Worm (Caenorhabditis elegans) whole organism, L4 larva: Measurements from ENCODE around the gene scb-1.
A peak's percentile ranks its signal among the peaks of the same experiment; 100 is the strongest.

Experiments used
- D1046.2 ChIP-seq: fragments of 200-800 bp; sonication (Bioruptor generic); IDR thresholded peaks from 2 replicates; pipeline ENCODE4 v1.3.6; 2022; ENCODE audit warnings: missing genetic modification characterization, missing compliant biosample characterization
- F10B5.3 ChIP-seq: sonication (generic microtip); optimal IDR thresholded peaks from 2 replicates; lab custom pipeline; 2016; ENCODE audit warnings: mild to moderate bottlenecking, missing genetic modification characterization, missing compliant biosample characterization
- F26F4.8 ChIP-seq: fragments of 200-800 bp; sonication (Bioruptor generic); conservative IDR thresholded peaks from 2 replicates; pipeline ENCODE4 v1.3.6; 2022; ENCODE audit warnings: missing genetic modification characterization, missing compliant biosample characterization
- F44E2.7 ChIP-seq: fragments of 200-800 bp; sonication (Bioruptor generic); IDR thresholded peaks from 2 replicates; pipeline ENCODE4 v2.1.2; 2022; ENCODE audit warnings: missing genetic modification characterization, missing compliant biosample characterization
- T20F7.1 ChIP-seq: fragments of 200-800 bp; sonication (Bioruptor generic); optimal IDR thresholded peaks from 2 replicates; lab custom pipeline; 2018; ENCODE audit warnings: mild to moderate bottlenecking, missing genetic modification characterization, missing compliant biosample characterization
- T26A8.4 ChIP-seq: fragments of 200-800 bp; sonication (Bioruptor generic); IDR thresholded peaks from 2 replicates; pipeline ENCODE4 v1.3.6; 2022; ENCODE audit warnings: missing genetic modification characterization, missing compliant biosample characterization
- Y5F2A.4 ChIP-seq: fragments of 200-800 bp; sonication (Bioruptor generic); optimal IDR thresholded peaks from 2 replicates; lab custom pipeline; 2018; ENCODE audit warnings: mild to moderate bottlenecking, missing genetic modification characterization, missing compliant biosample characterization
- Y75B8A.6 ChIP-seq: fragments of 200-800 bp; sonication (Bioruptor generic); IDR thresholded peaks from 2 replicates; pipeline ENCODE4 v1.3.6; 2022; ENCODE audit warnings: missing genetic modification reagents, missing genetic modification characterization, missing compliant biosample characterization
- ZK546.5 ChIP-seq, 2 experiments: sonication (generic microtip); optimal IDR thresholded peaks; 2 replicates each; lab custom pipeline; 2017; ENCODE audit warnings: missing biosample characterization in 2 of 2, missing genetic modification characterization in 2 of 2
- aly-2 ChIP-seq: sonication (generic microtip); optimal IDR thresholded peaks from 2 replicates; lab custom pipeline; 2018; ENCODE audit warnings: missing biosample characterization, missing genetic modification characterization
- ama-1 ChIP-seq: fragments of 150-350 bp; optimal IDR thresholded peaks from 2 replicates; lab custom pipeline; 2014; ENCODE audit warnings: inconsistent platforms, mixed read lengths
- arid-1 ChIP-seq: fragments of 200-800 bp; sonication (Bioruptor generic); conservative IDR thresholded peaks from 2 replicates; pipeline ENCODE4 v1.3.6; 2022; ENCODE audit warnings: missing genetic modification reagents, missing genetic modification characterization, missing compliant biosample characterization
- attf-4 ChIP-seq: sonication (generic microtip); optimal IDR thresholded peaks from 3 replicates; lab custom pipeline; 2017; ENCODE audit warnings: missing biosample characterization, missing genetic modification characterization
- ceh-20 ChIP-seq: fragments of 200-800 bp; sonication (Bioruptor generic); IDR thresholded peaks from 2 replicates; pipeline ENCODE4 v1.3.6; 2022; ENCODE audit warnings: missing genetic modification reagents, missing genetic modification characterization, missing compliant biosample characterization
- ceh-44 ChIP-seq: fragments of 200-800 bp; sonication (Bioruptor generic); IDR thresholded peaks from 2 replicates; pipeline ENCODE4 v1.3.6; 2022; ENCODE audit warnings: missing genetic modification reagents, missing genetic modification characterization, missing compliant biosample characterization
- cey-2 ChIP-seq: sonication (generic microtip); optimal IDR thresholded peaks from 3 replicates; lab custom pipeline; 2017; ENCODE audit warnings: missing genetic modification characterization, mild to moderate bottlenecking, missing compliant biosample characterization, antibody characterized with exemption, borderline replicate concordance; ENCODE audit not compliant: insufficient read depth
- ctbp-1 ChIP-seq: fragments of 200-800 bp; sonication (Bioruptor generic); IDR thresholded peaks from 2 replicates; pipeline ENCODE4 v1.3.6; 2022; ENCODE audit warnings: missing genetic modification reagents, missing genetic modification characterization, missing compliant biosample characterization
- daf-8 ChIP-seq: fragments of 200-800 bp; sonication (Bioruptor generic); IDR thresholded peaks from 2 replicates; pipeline ENCODE4 v1.3.6; 2022; ENCODE audit warnings: missing genetic modification characterization, missing compliant biosample characterization
- dmd-8 ChIP-seq: fragments of 200-800 bp; sonication (Bioruptor generic); IDR thresholded peaks from 2 replicates; pipeline ENCODE4 v1.3.6; 2022; ENCODE audit warnings: missing genetic modification characterization, missing compliant biosample characterization
- dmd-9 ChIP-seq: fragments of 200-800 bp; sonication (Bioruptor generic); IDR thresholded peaks from 2 replicates; pipeline ENCODE4 v1.3.6; 2022; ENCODE audit warnings: missing genetic modification reagents, missing genetic modification characterization, missing compliant biosample characterization
- duxl-1 ChIP-seq: sonication (generic microtip); optimal IDR thresholded peaks from 2 replicates; lab custom pipeline; 2016; ENCODE audit warnings: mild to moderate bottlenecking, missing genetic modification characterization, moderate library complexity, missing compliant biosample characterization; ENCODE audit not compliant: poor library complexity
- egl-27 ChIP-seq: sonication (generic microtip); optimal IDR thresholded peaks from 3 replicates; lab custom pipeline; 2017; ENCODE audit warnings: missing biosample characterization, missing genetic modification reagents, missing genetic modification characterization
- gei-8 ChIP-seq: fragments of 200-800 bp; sonication (Bioruptor generic); optimal IDR thresholded peaks from 2 replicates; lab custom pipeline; 2018; ENCODE audit warnings: mild to moderate bottlenecking, missing genetic modification characterization, missing compliant biosample characterization
- hlh-30 ChIP-seq: sonication (generic microtip); optimal IDR thresholded peaks from 2 replicates; lab custom pipeline; 2017; ENCODE audit warnings: antibody characterized with exemption, mild to moderate bottlenecking, missing genetic modification characterization, missing compliant biosample characterization; ENCODE audit not compliant: insufficient read depth
- jun-1 ChIP-seq: fragments of 150-350 bp; optimal IDR thresholded peaks from 2 replicates; lab custom pipeline; 2014; ENCODE audit warnings: missing biosample characterization, missing genetic modification reagents, missing genetic modification characterization
- lin-1 ChIP-seq: fragments of 200-800 bp; sonication (Bioruptor generic); IDR thresholded peaks from 2 replicates; pipeline ENCODE4 v1.3.6; 2022; ENCODE audit warnings: missing genetic modification reagents, missing genetic modification characterization, missing compliant biosample characterization
- lin-13 ChIP-seq: fragments of 150-350 bp; optimal IDR thresholded peaks from 2 replicates; lab custom pipeline; 2014; ENCODE audit warnings: missing biosample characterization, missing genetic modification reagents, missing genetic modification characterization
- lin-15B ChIP-seq: fragments of 150-350 bp; sonication (generic microtip); optimal IDR thresholded peaks from 3 replicates; lab custom pipeline; 2014; ENCODE audit warnings: missing biosample characterization, missing genetic modification characterization
- lin-38 ChIP-seq: fragments of 200-800 bp; sonication (Bioruptor generic); IDR thresholded peaks from 2 replicates; pipeline ENCODE4 v1.3.6; 2022; ENCODE audit warnings: missing genetic modification reagents, missing genetic modification characterization, missing compliant biosample characterization
- lin-39 ChIP-seq: fragments of 150-350 bp; optimal IDR thresholded peaks from 2 replicates; lab custom pipeline; 2014; ENCODE audit warnings: missing biosample characterization, missing genetic modification reagents, missing genetic modification characterization
- lir-3 ChIP-seq: sonication (generic microtip); optimal IDR thresholded peaks from 2 replicates; lab custom pipeline; 2016; ENCODE audit warnings: mild to moderate bottlenecking, missing genetic modification characterization, missing compliant biosample characterization
- lsy-2 ChIP-seq, 2 experiments: fragments of 150-350 bp in 1 of 2; sonication (generic microtip) in 1 of 2; optimal IDR thresholded peaks; 2 replicates each; lab custom pipeline; 2014 to 2017; ENCODE audit warnings: missing biosample characterization in 2 of 2, missing genetic modification characterization in 2 of 2
- madf-9 ChIP-seq: fragments of 200-800 bp; sonication (Bioruptor generic); conservative IDR thresholded peaks from 2 replicates; pipeline ENCODE4 v1.3.6; 2022; ENCODE audit warnings: missing genetic modification reagents, missing genetic modification characterization, missing compliant biosample characterization
- mdl-1 ChIP-seq, 2 experiments: fragments of 150-350 bp in 1 of 2; sonication (generic microtip) in 1 of 2; optimal IDR thresholded peaks; 2 replicates each; lab custom pipeline; 2014 to 2017; ENCODE audit warnings: missing biosample characterization in 2 of 2, missing genetic modification characterization in 2 of 2
- mes-2 ChIP-seq: sonication (generic microtip); optimal IDR thresholded peaks from 2 replicates; lab custom pipeline; 2016; ENCODE audit warnings: missing genotype, mild to moderate bottlenecking, missing genetic modification characterization, missing compliant biosample characterization; ENCODE audit not compliant: poor library complexity, severe bottlenecking
- mxl-2 ChIP-seq: fragments of 200-800 bp; sonication (Bioruptor generic); conservative IDR thresholded peaks from 2 replicates; pipeline ENCODE4 v1.3.6; 2022; ENCODE audit warnings: missing genetic modification reagents, missing genetic modification characterization, missing compliant biosample characterization
- nhr-11 ChIP-seq: fragments of 150-350 bp; optimal IDR thresholded peaks from 2 replicates; lab custom pipeline; 2014; ENCODE audit warnings: missing biosample characterization, missing genetic modification characterization
- nhr-237 ChIP-seq: sonication (generic microtip); optimal IDR thresholded peaks from 2 replicates; lab custom pipeline; 2017; ENCODE audit warnings: missing biosample characterization, missing genetic modification characterization
- nhr-41 ChIP-seq: fragments of 200-800 bp; sonication (Bioruptor generic); IDR thresholded peaks from 2 replicates; pipeline ENCODE4 v1.3.6; 2022; ENCODE audit warnings: missing genetic modification reagents, missing genetic modification characterization, missing compliant biosample characterization
- nhr-48 ChIP-seq: sonication (generic microtip); optimal IDR thresholded peaks from 2 replicates; lab custom pipeline; 2016; ENCODE audit warnings: mild to moderate bottlenecking, missing genetic modification characterization, missing compliant biosample characterization
- nhr-6 ChIP-seq: fragments of 150-350 bp; optimal IDR thresholded peaks from 2 replicates; lab custom pipeline; 2014; ENCODE audit warnings: missing biosample characterization, missing genetic modification characterization
- nhr-76 ChIP-seq: fragments of 150-350 bp; optimal IDR thresholded peaks from 2 replicates; lab custom pipeline; 2014; ENCODE audit warnings: missing biosample characterization, missing genetic modification characterization
- pqm-1 ChIP-seq: sonication (generic microtip); optimal IDR thresholded peaks from 2 replicates; lab custom pipeline; 2017; ENCODE audit warnings: missing biosample characterization, missing genetic modification characterization
- saeg-2 ChIP-seq: fragments of 200-800 bp; sonication (Bioruptor generic); IDR thresholded peaks from 2 replicates; pipeline ENCODE4 v1.3.6; 2022; ENCODE audit warnings: missing genetic modification reagents, missing genetic modification characterization, missing compliant biosample characterization
- sdz-12 ChIP-seq: fragments of 200-800 bp; sonication (Bioruptor generic); optimal IDR thresholded peaks from 2 replicates; lab custom pipeline; 2018; ENCODE audit warnings: mild to moderate bottlenecking, missing genetic modification characterization, missing compliant biosample characterization
- set-16 ChIP-seq: fragments of 200-800 bp; sonication (Bioruptor generic); IDR thresholded peaks from 2 replicates; pipeline ENCODE4 v1.3.6; 2022; ENCODE audit warnings: missing genetic modification reagents, missing genetic modification characterization, missing compliant biosample characterization
- tag-97 ChIP-seq: fragments of 200-800 bp; sonication (Bioruptor generic); IDR thresholded peaks from 2 replicates; pipeline ENCODE4 v1.3.6; 2022; ENCODE audit warnings: missing genetic modification characterization, missing compliant biosample characterization
- unc-39 ChIP-seq: sonication (generic microtip); optimal IDR thresholded peaks from 2 replicates; lab custom pipeline; 2017; ENCODE audit warnings: missing biosample characterization, missing genetic modification characterization
- unc-62 ChIP-seq, 3 experiments: fragments of 150-350 bp in 1 of 3; sonication (generic microtip); optimal IDR thresholded peaks in 2 of 3; peaks in 1 of 3; 1 replicate in 1 of 3; 2 replicates in 2 of 3; lab custom pipeline; 2014 to 2017; ENCODE audit warnings: missing biosample characterization in 3 of 3, missing genetic modification characterization in 3 of 3, missing genetic modification reagents in 3 of 3, missing genotype in 1 of 3
- zag-1 ChIP-seq: fragments of 150-350 bp; optimal IDR thresholded peaks from 2 replicates; lab custom pipeline; 2014; ENCODE audit warnings: missing biosample characterization, missing genetic modification characterization
- zip-11 ChIP-seq: fragments of 200-800 bp; sonication (Bioruptor generic); IDR thresholded peaks from 2 replicates; pipeline ENCODE4 v1.3.6; 2022; ENCODE audit warnings: missing genetic modification characterization, missing compliant biosample characterization
- ztf-11 ChIP-seq: fragments of 150-350 bp; optimal IDR thresholded peaks from 2 replicates; lab custom pipeline; 2014; ENCODE audit warnings: missing biosample characterization, missing genetic modification characterization

scb-1 gene

ce11 chrV:11069277-11069676 is 50.2 kb downstream of the scb-1 start, which contains the start of gene T04C12.8:
Gene T04C12.8 (minus strand): TSS chrV:11069358.
- TF ChIP-seq tag-97 (GFP tag; lab: Robert Waterston, UW) (no peak), nhr-76 (tag; lab: Kevin White, UChicago) (no peak), dmd-9 (GFP tag; lab: Robert Waterston, UW) (no peak), jun-1 (no peak), nhr-11 (tag; lab: Kevin White, UChicago) (no peak), lin-38 (no peak), attf-4 (tag; lab: Kevin White, UChicago) (no peak), lin-15B (tag; lab: Kevin White, UChicago) (no peak), F44E2.7 (GFP tag; lab: Robert Waterston, UW) (no peak), zag-1 (tag; lab: Kevin White, UChicago) (no peak), F26F4.8 (GFP tag; lab: Robert Waterston, UW) (no peak), hlh-30 (tag; lab: Kevin White, UChicago) (peak; percentile 69), unc-62 (GFP tag; optimal IDR thresholded peaks at IDR 0.05 in 1 of 2; lab: Kevin White, UChicago) (no peak), unc-62 (tag; optimal IDR thresholded peaks at IDR 0.05; lab: Kevin White, UChicago) (no peak), lsy-2 (tag; optimal IDR thresholded peaks at IDR 0.05; lab: Kevin White, UChicago) (peak in 1 of 2 experiments; percentile 53), saeg-2 (GFP tag; lab: Robert Waterston, UW) (peak; percentile 65; the same call in 1 of the 2 replicates), ZK546.5 (tag; optimal IDR thresholded peaks at IDR 0.05; lab: Kevin White, UChicago) (no peak), T20F7.1 (GFP tag; lab: Kevin White, UChicago) (peak; percentile 58), duxl-1 (no peak), mes-2 (no peak), mdl-1 (tag; optimal IDR thresholded peaks at IDR 0.05; lab: Kevin White, UChicago) (peak in 1 of 2 experiments; percentile 77), gei-8 (no peak), nhr-237 (tag; lab: Kevin White, UChicago) (no peak), dmd-8 (GFP tag; lab: Robert Waterston, UW) (no peak), pqm-1 (tag; lab: Kevin White, UChicago) (peak; percentile 94), madf-9 (no peak), daf-8 (no peak), D1046.2 (GFP tag; lab: Robert Waterston, UW) (no peak), lin-13 (GFP tag; lab: Kevin White, UChicago) (no peak), ama-1 (lab: Kevin White, UChicago) (no peak), ctbp-1 (no peak), aly-2 (no peak), ceh-44 (GFP tag; lab: Robert Waterston, UW) (no peak), Y75B8A.6 (GFP tag; lab: Robert Waterston, UW) (no peak), ceh-20 (GFP tag; lab: Robert Waterston, UW) (0 out of 2 replicates have a peak, but pooled peaks have one; percentile 41), unc-39 (tag; lab: Kevin White, UChicago) (no peak), nhr-6 (no peak), lin-1 (GFP tag; lab: Robert Waterston, UW) (peak; percentile 52), ztf-11 (tag; lab: Kevin White, UChicago) (no peak), egl-27 (tag; lab: Kevin White, UChicago) (no peak), zip-11 (GFP tag; lab: Robert Waterston, UW) (no peak), Y5F2A.4 (GFP tag; lab: Kevin White, UChicago) (no peak), set-16 (GFP tag; lab: Robert Waterston, UW) (no peak), sdz-12 (GFP tag; lab: Kevin White, UChicago) (no peak), lin-39 (no peak), T26A8.4 (peak; percentile 36; the same call in 1 of the 2 replicates), lir-3 (no peak), arid-1 (GFP tag; lab: Robert Waterston, UW) (no peak), mxl-2 (GFP tag; lab: Robert Waterston, UW) (no peak), F10B5.3 (no peak), nhr-41 (GFP tag; lab: Robert Waterston, UW) (no peak), cey-2 (tag; lab: Kevin White, UChicago) (no peak), nhr-48 (tag; lab: Kevin White, UChicago) (peak; percentile 21)
